Fruit fly (Drosophila melanogaster): ENCODE data around the gene mnd.

mnd gene

DNA sequence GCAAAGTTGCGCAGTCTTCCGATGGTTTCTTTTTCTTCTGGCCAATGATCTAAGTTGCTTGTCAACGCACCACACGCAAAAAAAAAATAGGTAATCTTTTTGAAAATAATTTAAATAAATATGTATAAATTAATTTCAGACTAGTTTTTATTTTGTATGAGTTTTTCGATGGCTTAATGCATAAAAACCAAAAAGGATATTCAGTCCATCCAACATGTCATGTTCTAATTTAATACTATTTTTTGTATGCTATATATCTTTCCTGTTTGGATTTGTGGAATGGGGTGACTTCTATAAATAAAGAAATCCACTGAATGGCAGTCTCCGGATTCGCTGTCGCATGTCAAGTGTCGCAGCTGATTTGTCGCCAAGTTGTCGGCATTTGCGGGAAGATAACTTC, 24.8 kb downstream of the mnd start:
- no peak for TF ChIP-seq rgr (GFP tag; optimal IDR thresholded peaks at IDR 0.05)
- no peak for TF ChIP-seq Myc (optimal IDR thresholded peaks at IDR 0.05)
- TF ChIP-seq sage (GFP tag; optimal IDR thresholded peaks at IDR 0.05) = no peak
- TF ChIP-seq CrebA (GFP tag; optimal IDR thresholded peaks at IDR 0.05; ENCODE audit: borderline replicate concordance) = no peak
- no peak for TF ChIP-seq pan (optimal IDR thresholded peaks at IDR 0.05)
- no peak for TF ChIP-seq br (GFP tag; optimal IDR thresholded peaks at IDR 0.05)
- TF ChIP-seq dmrt93B (GFP tag; optimal IDR thresholded peaks at IDR 0.05) = no peak

DNA sequence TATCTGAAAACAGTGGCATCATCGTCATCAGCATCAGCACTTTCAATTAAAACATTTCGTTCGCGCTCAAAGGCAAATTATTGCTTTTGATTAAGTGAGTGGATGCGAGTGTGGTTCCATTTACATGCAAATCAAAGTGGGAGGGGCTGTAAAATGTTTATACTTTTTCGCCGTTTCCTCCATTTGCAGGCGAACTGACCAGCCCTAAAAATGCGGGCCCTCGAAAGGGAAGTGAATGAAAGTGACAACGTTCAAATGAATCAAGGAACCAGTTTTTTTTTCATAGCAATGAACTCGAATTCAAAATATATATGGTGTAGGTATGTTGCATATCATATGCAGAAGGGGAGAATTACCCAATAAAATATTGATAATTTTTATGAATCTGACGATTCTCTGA, 25.7 kb downstream of the mnd start:
- TF ChIP-seq dsf (GFP tag; optimal IDR thresholded peaks at IDR 0.05; ENCODE audit: borderline replicate concordance) = no peak
- no peak for TF ChIP-seq psq (GFP tag; optimal IDR thresholded peaks at IDR 0.05)
- TF ChIP-seq foxo (GFP tag; optimal IDR thresholded peaks at IDR 0.05) = no peak
- TF ChIP-seq tai (GFP tag; optimal IDR thresholded peaks at IDR 0.05) = no peak
- no peak for TF ChIP-seq br (GFP tag; optimal IDR thresholded peaks at IDR 0.05)
- TF ChIP-seq OdsH (GFP tag; optimal IDR thresholded peaks at IDR 0.05) = no peak
- no peak for TF ChIP-seq Abd-B (GFP tag; optimal IDR thresholded peaks at IDR 0.05)
- no peak for TF ChIP-seq Jra (GFP tag; optimal IDR thresholded peaks at IDR 0.05)
- no peak for TF ChIP-seq HLH106 (tag; optimal IDR thresholded peaks at IDR 0.05)
- no peak for TF ChIP-seq Mio (GFP tag; optimal IDR thresholded peaks at IDR 0.05)
- no peak for TF ChIP-seq Dfd (GFP tag; optimal IDR thresholded peaks at IDR 0.05)
- no peak for TF ChIP-seq Myc (optimal IDR thresholded peaks at IDR 0.05)
- TF ChIP-seq fru (GFP tag; optimal IDR thresholded peaks at IDR 0.05) = no peak
- TF ChIP-seq pan (optimal IDR thresholded peaks at IDR 0.05) = no peak
- no peak for TF ChIP-seq Hnf4 (GFP tag; optimal IDR thresholded peaks at IDR 0.05)
- TF ChIP-seq lola (GFP tag; optimal IDR thresholded peaks at IDR 0.05) = no peak
- no peak for TF ChIP-seq usp (GFP tag; optimal IDR thresholded peaks at IDR 0.05)
- no peak for TF ChIP-seq ey (GFP tag; optimal IDR thresholded peaks at IDR 0.05)
- TF ChIP-seq CG9705 (GFP tag; optimal IDR thresholded peaks at IDR 0.05) = no peak
- no peak for TF ChIP-seq Dif (GFP tag; optimal IDR thresholded peaks at IDR 0.05; ENCODE audit: partially characterized antibody)

DNA sequence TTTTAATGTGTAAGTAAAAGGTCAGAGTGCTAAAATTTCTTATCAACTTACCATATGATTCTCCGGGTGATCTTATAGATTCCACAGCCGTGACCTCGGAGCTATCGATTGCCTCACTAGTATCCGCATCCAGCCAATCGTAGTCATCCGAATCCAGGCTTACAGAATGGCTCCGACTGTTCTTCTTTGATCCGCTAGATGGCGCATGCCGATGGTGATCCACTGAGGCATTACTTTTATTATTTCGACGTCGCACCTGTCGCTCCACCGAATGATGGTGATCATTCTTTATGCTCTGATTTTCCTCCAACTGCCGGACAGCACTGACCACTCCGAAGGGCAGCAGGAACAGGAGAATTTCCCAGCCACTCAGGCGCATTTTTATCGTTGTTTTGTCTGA, 26.2 kb downstream of the mnd start:
- TF ChIP-seq Dfd (GFP tag; optimal IDR thresholded peaks at IDR 0.05) (no peak), pan (optimal IDR thresholded peaks at IDR 0.05) (no peak), Myc (optimal IDR thresholded peaks at IDR 0.05) (no peak), sv (GFP tag; optimal IDR thresholded peaks at IDR 0.05) (no peak), tai (GFP tag; optimal IDR thresholded peaks at IDR 0.05) (no peak), jim (GFP tag; optimal IDR thresholded peaks at IDR 0.05) (no peak), Hr78 (GFP tag; optimal IDR thresholded peaks at IDR 0.05) (no peak), CrebA (GFP tag; optimal IDR thresholded peaks at IDR 0.05; ENCODE audit: borderline replicate concordance) (no peak), Rel (GFP tag; optimal IDR thresholded peaks at IDR 0.05) (no peak), Rel (tag; optimal IDR thresholded peaks at IDR 0.05) (no peak), Sp1 (GFP tag; optimal IDR thresholded peaks at IDR 0.05) (no peak), Dif (GFP tag; optimal IDR thresholded peaks at IDR 0.05; ENCODE audit: partially characterized antibody) (no peak), Abd-B (GFP tag; optimal IDR thresholded peaks at IDR 0.05) (no peak), sage (GFP tag; optimal IDR thresholded peaks at IDR 0.05) (no peak), ey (GFP tag; optimal IDR thresholded peaks at IDR 0.05) (no peak)

DNA sequence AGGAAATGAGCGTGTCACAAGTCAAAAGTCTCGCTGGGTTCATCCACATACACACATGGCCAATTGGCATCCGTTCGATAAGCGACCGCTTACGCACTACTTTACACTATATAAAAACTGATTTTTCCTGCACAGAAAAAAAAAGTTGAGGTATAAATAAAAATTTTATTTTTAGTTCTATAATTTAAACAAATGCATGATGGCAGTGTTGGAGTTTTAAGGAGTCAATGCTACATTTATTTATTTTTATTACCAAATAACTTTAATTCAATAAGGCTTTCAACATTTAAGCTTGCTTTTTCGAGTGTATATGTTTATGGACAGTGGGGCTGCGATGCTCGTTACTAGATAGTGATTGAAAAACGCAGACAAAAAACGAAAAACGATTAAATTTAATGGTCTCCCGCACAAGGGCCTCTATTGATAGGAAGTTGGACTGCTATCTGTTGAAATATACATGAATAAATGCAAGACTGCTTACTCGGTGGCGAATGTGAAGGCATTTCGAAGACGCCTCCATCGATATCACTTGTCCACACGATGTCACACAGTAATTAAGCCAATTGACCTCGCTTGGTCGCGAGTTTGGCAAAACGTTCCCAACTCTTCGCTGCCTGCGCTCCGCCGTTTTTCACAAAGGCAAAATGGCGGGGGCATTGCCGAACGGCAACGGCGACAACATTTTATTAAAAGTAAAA, 26.9 kb downstream of the mnd start:
- TF ChIP-seq woc (GFP tag; optimal IDR thresholded peaks at IDR 0.05) (no peak), dl (GFP tag; optimal IDR thresholded peaks at IDR 0.05; ENCODE audit: insufficient read depth in 1 of 2, partially characterized antibody in 2 of 2) (no peak), h (GFP tag; optimal IDR thresholded peaks at IDR 0.05) (peak; percentile 9), dmrt93B (GFP tag; optimal IDR thresholded peaks at IDR 0.05) (no peak), rgr (GFP tag; optimal IDR thresholded peaks at IDR 0.05) (peak; percentile 43), usp (GFP tag; optimal IDR thresholded peaks at IDR 0.05) (no peak), CG32264 (GFP tag; optimal IDR thresholded peaks at IDR 0.05) (no peak), HLH106 (tag; optimal IDR thresholded peaks at IDR 0.05) (peak; percentile 29), tai (GFP tag; optimal IDR thresholded peaks at IDR 0.05) (no peak), Vsx2 (GFP tag; optimal IDR thresholded peaks at IDR 0.05; ENCODE audit: partially characterized antibody) (no peak), pan (optimal IDR thresholded peaks at IDR 0.05) (no peak), CrebA (GFP tag; optimal IDR thresholded peaks at IDR 0.05; ENCODE audit: borderline replicate concordance) (no peak), Sp1 (GFP tag; optimal IDR thresholded peaks at IDR 0.05) (peak; percentile 29), foxo (GFP tag; optimal IDR thresholded peaks at IDR 0.05) (peak in 1 of 2 experiments; percentile 50), sv (GFP tag; optimal IDR thresholded peaks at IDR 0.05) (peak; percentile 0), Hnf4 (GFP tag; optimal IDR thresholded peaks at IDR 0.05) (peak; percentile 5), psq (GFP tag; optimal IDR thresholded peaks at IDR 0.05) (peak; percentile 24), fru (GFP tag; optimal IDR thresholded peaks at IDR 0.05) (peak; percentile 24), br (GFP tag; optimal IDR thresholded peaks at IDR 0.05) (peak; percentile 21)
